Worm (Caenorhabditis elegans): Measurements from ENCODE around the gene T12A7.10.

The T12A7.10 gene

ce11 chrIV:11737269-11737668 lies 17.6 kb downstream of the T12A7.10 start, which contains the start of gene K01A6.8 (continued):
- TF ChIP-seq unc-62 (GFP tag; optimal IDR thresholded peaks at IDR 0.05), result no peak

- TF ChIP-seq F52B5.7 (tag; optimal IDR thresholded peaks at IDR 0.05) (no peak), somi-1 (GFP tag; optimal IDR thresholded peaks at IDR 0.05) (no peak), F57C9.4 (tag; optimal IDR thresholded peaks at IDR 0.05) (no peak), Y95B8A.8 (GFP tag; IDR thresholded peaks at IDR 0.05) (no peak), mel-28 (tag; optimal IDR thresholded peaks at IDR 0.05; ENCODE audit: borderline replicate concordance) (no peak), ceh-91 (GFP tag; IDR thresholded peaks at IDR 0.05) (no peak), athp-1 (tag; optimal IDR thresholded peaks at IDR 0.05) (no peak), tbx-9 (tag; optimal IDR thresholded peaks at IDR 0.05; ENCODE audit: borderline replicate concordance) (no peak), hmg-1.2 (GFP tag; IDR thresholded peaks at IDR 0.05) (no peak), F33H1.4 (GFP tag; IDR thresholded peaks at IDR 0.05) (no peak), attf-3 (GFP tag; conservative IDR thresholded peaks at IDR 0.05) (no peak), hrde-1 (tag; optimal IDR thresholded peaks at IDR 0.05; ENCODE audit: borderline replicate concordance) (no peak), F10E7.11 (tag; optimal IDR thresholded peaks at IDR 0.05) (no peak), lag-1 (GFP tag; IDR thresholded peaks at IDR 0.05) (no peak)
Measured at ce11 chrIV:11735025-11735424, 19.9 kb downstream of the T12A7.10 start, which contains the start of gene K01A6.6. Gene K01A6.6 (plus strand): TSS chrIV:11735325.

- no peak for TF ChIP-seq F23B12.7 (tag; optimal IDR thresholded peaks at IDR 0.05; ENCODE audit: insufficient read depth)
- no peak for TF ChIP-seq dpff-1 (tag; optimal IDR thresholded peaks at IDR 0.05)
- no peak for TF ChIP-seq mes-4 (tag; optimal IDR thresholded peaks at IDR 0.05)
- no peak for TF ChIP-seq ceh-40 (GFP tag; IDR thresholded peaks at IDR 0.05)
- no peak for TF ChIP-seq him-1 (tag; optimal IDR thresholded peaks at IDR 0.05)
- no peak for TF ChIP-seq F57A8.1 (GFP tag; optimal IDR thresholded peaks at IDR 0.05)
- no peak for TF ChIP-seq ztf-28 (GFP tag; IDR thresholded peaks at IDR 0.05)
- TF ChIP-seq let-607 (tag; optimal IDR thresholded peaks at IDR 0.05), result no peak
- TF ChIP-seq nfya-1 (tag; optimal IDR thresholded peaks at IDR 0.05; ENCODE audit: borderline replicate concordance, insufficient read depth), result no peak
- no peak for TF ChIP-seq somi-1 (GFP tag; optimal IDR thresholded peaks at IDR 0.05)
Measured at ce11 chrIV:11723255-11723654, 31.6 kb downstream of the T12A7.10 start.

ce11 chrIV:11721878-11722277 lies 33.0 kb downstream of the T12A7.10 start:
- TF ChIP-seq nhr-80 (tag; optimal IDR thresholded peaks at IDR 0.05) (peak; percentile 54), ceh-100 (GFP tag; IDR thresholded peaks at IDR 0.05) (no peak), attf-6 (GFP tag; IDR thresholded peaks at IDR 0.05) (no peak), Y53F4B.3 (GFP tag; IDR thresholded peaks at IDR 0.05) (no peak), aptf-2 (GFP tag; conservative IDR thresholded peaks at IDR 0.05) (no peak), lin-40 (tag; optimal IDR thresholded peaks at IDR 0.05) (no peak)

ce11 chrIV:11718653-11719052 lies 36.2 kb downstream of the T12A7.10 start:
- TF ChIP-seq hmg-1.2 (GFP tag; IDR thresholded peaks at IDR 0.05) (peak; percentile 49; the same call in 1 of the 2 replicates), somi-1 (GFP tag; optimal IDR thresholded peaks at IDR 0.05) (peak; percentile 37), ztf-26 (tag; optimal IDR thresholded peaks at IDR 0.05) (peak; percentile 38), ama-1 (optimal IDR thresholded peaks at IDR 0.05) (no peak), ama-1 (GFP tag; optimal IDR thresholded peaks at IDR 0.05) (no peak)
